Fruit fly (Drosophila melanogaster): Measurements from ENCODE around the gene CG32625.

Gene CG32625

DNA sequence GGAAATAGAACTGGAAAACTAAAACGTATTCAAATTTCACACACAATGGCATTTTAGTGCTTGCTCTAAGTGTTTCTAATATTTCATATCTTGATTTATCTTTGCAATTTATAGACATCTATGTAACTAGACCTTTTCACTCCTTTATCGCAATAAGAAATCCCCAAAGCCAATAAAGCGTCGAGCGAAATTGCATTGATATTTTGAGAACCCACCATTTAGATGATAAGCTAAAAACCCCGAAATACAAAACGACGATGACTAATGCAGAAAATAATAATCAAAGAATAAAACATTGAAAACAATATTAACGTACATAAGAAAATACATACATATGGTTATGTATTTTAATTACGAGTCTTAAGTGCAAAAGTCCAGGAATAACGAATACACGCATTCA, 21.9 kb upstream of the CG32625 start:
- TF ChIP-seq noc (tag; optimal IDR thresholded peaks at IDR 0.05) = no peak

DNA sequence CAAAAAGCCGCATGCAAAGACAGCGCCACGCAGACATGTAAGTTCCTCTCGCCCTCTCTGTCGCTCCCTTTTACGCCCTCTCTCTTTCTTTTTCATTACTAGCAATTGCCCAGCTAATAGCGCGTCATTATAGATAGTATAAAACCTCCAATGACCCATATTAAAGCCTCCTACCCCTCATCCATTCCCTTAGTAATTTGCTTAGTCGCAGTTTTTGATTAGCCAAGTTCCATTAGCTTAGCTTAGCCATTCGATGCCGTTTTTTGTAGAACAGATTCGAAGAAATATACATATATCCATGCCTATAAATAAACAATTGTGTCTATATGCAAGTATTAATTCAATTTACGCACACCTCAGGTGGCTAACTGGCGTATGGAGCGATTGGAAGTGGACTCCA, 14.1 kb upstream of the CG32625 start:
- no peak for TF ChIP-seq noc (tag; optimal IDR thresholded peaks at IDR 0.05)

DNA sequence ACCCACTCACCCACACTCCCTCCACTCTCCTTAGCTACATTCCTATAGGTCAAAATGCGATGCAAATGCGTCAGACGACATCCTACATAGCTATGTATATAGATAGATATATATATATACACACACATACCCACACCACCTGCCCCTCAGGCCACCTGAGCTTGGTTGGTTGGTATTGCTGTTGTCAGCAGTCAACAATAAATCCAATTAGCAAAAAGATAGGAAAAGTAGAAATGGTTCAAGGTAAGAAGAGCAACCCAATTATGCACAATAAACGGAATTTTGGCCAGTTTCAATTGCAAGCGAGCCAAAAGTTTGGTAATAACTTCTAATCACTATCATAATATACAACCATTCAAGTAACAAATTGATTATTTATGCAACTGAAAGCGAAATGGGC, 9.9 kb upstream of the CG32625 start:
- no peak for TF ChIP-seq noc (tag; optimal IDR thresholded peaks at IDR 0.05)

DNA sequence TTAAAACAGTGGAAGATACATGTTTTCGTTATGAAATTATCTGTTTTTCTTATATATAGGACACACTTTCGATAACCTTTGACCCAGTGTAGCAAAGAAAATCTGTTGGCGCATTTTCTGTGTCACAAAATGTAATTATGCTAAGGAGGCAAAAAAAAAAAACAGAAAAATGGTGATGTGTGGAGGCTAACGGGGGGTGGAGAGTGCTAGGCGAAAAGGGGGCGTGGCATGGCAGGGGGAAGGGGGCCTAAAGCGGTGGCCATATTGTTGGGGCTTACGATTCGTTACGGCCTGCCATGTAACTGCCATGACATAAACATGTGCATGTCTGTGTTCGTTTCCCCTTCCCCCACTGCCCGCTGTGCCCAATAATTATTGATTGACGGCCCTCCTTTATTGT, 8.6 kb upstream of the CG32625 start:
- no peak for TF ChIP-seq noc (tag; optimal IDR thresholded peaks at IDR 0.05)

DNA sequence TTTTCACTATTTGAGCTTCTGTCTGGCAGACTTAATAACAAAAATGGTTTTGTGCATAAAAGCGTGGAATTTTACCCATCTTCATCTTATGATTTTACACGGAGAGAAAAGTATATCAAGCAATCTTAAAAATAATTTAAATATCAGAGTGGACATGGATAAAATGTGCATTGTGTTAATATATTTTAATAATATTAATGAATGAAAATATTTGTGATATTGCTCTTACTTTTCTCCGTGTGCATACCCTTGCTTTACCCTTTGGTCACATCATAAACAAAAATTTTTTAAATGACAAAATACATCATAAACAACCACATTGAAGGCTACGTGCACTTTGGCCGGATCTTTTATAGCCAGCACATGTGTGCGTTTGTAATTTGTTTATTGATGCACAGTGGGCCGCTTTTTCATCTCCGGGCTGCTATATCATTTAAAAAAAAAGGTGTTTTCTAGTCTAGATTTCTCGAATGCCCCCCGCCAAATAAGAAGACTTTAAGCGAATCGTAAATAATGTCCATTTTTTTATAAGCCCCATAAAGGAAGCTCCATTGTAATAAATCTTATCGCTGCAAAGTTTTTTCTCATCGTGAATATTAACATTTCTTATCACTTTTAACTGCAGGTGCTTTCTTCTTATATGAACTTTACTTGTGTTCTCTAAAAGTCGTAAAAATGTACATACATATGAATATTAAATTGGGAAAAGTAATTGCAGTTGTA, 7.9 kb upstream of the CG32625 start:
- peak; percentile 48 for TF ChIP-seq noc (tag; optimal IDR thresholded peaks at IDR 0.05)

DNA sequence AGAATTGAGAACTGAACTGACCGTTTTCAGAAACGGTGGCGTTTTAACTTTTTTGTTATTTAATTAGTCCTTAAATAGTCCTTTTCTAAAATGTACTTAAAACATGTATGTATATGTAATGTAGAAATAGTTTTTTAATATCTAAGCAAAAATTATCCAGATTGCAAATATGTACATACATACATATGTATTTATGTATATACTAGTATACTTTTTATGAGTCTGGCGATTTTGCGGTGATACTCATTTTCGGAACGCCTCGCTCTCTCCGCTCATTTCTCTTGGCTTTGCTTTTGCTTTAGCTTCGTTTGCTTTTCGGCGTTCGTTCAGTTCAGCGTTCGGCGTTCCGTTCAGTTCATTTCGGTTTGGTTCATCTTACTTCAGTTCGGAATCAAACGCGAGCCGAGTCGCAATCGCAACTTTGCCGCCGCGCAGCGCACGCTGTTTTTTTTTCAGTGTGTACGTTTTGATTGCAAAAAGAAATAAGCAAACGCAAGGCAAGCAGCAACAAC, 5.8 kb upstream of the CG32625 start, which contains the start of gene rdgB:
rdgB (plus strand) TSS at position 381 of the 512 bp plus-strand sequence.
- peak; percentile 14 for TF ChIP-seq noc (tag; optimal IDR thresholded peaks at IDR 0.05)

DNA sequence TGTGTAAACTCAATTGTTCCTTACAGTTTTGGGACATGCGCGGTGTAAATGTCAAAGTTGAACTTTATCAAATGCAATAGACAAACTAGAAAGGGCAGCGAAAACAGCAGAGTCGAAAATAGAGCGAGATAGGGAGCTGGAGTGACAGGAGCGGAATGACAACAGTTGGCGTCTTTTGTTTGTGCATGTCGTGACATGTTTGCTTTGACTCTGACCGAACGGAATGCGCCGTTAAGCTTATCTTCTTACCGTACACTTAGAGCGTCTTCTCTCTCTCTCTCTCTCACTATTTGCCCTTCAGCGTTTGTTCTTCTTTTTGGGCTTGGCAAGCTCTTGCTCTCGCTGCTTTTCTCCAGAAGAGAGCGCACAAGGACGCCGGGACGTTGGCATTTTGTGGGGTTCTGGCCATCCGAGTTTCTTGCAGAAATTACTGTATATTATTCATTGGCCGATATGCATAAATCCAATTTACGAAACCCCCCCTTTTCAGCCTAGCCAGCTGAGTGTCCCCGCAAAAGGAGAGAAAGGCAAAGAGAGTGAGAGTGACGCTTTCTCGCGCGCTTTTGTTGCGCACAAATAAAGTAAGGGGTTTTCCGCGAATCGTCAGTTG, 5.2 kb upstream of the CG32625 start:
- TF ChIP-seq noc (tag; optimal IDR thresholded peaks at IDR 0.05) = no peak

DNA sequence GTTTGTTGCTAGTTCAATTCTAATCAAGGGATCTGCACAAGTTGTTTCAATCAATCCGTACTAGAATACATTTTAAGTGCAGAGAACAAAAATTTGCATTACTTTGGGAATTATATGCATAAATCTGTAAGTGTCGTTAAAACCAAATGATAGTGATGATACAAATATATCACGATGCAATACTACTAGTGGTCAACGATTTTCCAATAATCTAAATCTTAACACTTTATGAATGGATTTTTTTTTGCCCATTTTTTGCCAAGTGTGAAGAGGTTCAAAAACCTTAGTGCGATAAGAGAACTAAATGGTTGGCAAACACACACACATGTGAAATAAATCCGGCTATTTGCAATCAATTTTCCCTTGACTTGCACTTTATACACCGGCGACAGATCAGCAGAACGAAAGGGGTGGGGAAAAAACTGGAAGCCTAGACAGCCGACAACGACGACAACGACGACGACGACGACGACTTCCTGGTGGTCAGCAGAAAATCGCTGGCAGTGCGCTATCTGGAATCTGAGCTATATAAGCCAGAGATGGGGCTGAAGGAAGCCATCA, 2.4 kb upstream of the CG32625 start, which contains the start of gene Yp3:
Yp3 (plus strand) TSS at position 558 of the 561 bp plus-strand sequence.
- no peak for TF ChIP-seq noc (tag; optimal IDR thresholded peaks at IDR 0.05)

DNA sequence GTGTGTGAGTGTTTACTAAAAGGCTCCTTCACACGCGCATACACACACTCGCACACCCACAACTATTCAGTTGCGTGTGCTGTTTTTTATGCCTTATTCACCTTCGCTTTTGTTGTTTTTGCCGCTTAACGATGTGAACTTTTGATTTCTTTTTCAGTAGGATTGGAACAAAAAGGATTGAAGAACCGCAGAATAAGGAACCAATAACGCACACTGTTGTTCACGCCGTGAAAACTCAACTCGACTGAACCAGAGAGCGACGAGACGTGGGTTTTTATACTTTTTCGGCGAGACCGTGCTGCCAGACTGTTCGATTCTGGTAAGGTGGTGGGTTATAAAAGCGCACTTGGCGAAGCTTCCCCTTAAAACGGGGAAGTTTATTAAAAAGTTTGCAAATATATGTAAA, 1.5 kb downstream of the CG32625 start, which contains the start of gene Pdcd4:
Pdcd4 (minus strand) TSS at position 255 of the 406 bp plus-strand sequence.
- no peak for TF ChIP-seq noc (tag; optimal IDR thresholded peaks at IDR 0.05)

DNA sequence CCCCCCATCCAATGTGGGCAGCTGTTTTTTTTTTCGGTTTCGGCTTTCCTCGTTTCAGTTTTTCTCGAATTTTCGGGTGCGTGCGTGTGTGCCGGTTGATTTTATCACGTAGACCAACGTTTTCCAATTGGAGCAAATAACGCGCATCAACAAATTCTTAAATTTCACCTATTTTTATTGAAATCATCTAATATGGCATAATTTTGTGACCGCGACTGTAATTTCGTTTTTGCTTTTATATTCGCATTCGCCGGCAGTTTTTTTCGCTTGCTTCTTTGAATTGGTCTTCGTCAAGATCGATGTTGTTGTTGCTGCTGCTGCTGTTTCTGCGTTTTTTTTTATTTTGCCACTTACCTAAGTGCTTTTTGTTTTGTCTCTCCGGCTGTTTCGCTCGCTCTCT, 2.1 kb downstream of the CG32625 start:
- no peak for TF ChIP-seq noc (tag; optimal IDR thresholded peaks at IDR 0.05)

DNA sequence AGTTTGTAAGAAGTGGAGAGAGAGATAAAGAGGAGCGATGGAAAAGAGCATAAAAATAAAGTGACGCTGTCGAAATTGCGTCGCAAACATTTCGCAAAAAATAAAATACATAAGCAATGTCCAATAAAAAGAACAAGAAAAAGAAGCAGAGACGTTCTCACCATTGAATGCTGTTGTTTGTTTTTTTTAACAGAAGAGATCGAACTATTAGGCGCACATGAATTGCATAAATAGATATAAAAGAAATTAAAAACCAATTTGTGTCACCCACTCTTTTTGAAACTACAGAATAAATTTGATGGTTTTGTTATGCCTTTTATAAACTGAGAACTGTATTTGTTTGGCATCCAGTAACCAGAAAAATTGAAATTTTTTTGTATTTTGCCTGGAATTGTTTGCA, 2.9 kb downstream of the CG32625 start:
- TF ChIP-seq noc (tag; optimal IDR thresholded peaks at IDR 0.05) = no peak

DNA sequence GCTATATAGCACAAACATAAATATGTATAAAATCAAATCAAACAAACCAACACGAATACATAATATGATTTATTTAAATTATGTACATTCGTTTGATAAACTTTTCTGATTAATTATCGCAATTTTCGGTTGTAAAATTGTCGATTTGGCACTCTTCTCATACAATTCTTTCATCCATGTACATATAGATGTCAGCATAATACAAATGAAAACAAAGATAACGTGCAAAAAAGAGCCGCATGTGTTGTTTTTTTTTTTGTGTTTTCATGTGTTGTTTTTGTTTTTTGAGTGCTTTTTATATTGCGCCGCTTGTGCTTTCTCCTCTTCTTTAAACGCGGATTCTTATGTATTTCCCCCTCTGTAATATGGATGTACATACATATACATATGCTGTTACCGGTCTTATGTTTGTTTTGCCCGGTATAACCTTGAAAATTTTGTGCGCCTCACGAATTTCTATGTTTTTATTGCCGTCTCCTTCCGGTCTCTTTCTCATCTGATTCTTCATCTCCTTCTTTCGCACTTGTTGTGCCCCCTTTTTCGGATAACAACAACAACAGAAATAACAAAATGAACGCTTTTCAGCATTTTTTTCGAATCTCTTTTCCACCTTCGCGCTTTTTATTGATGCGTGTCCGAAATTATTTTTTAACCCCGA, 3.4 kb downstream of the CG32625 start:
- TF ChIP-seq noc (tag; optimal IDR thresholded peaks at IDR 0.05) = no peak

DNA sequence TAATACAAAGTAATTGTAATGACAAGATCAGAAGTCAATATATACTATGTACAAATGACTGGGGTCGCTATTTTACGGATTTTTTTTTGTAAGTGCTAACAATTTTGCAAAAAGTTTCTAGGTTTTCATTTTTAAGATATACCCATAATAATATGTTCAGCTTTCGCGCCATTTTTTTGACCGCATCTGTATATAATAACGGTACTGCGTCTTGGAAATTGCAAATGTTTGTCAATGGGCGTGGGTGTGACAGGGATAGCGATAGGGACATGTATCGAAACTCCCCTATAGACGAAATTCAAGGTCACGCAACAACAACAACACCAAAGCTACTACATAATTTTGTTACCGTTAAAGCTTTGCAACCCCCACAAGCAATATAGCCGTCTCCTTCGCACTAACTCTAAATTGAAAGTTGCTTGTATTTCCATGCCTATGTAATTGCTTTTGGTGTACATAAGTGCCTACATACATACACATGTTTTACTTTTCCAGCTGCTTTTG, 4.0 kb downstream of the CG32625 start:
- TF ChIP-seq noc (tag; optimal IDR thresholded peaks at IDR 0.05) = no peak

DNA sequence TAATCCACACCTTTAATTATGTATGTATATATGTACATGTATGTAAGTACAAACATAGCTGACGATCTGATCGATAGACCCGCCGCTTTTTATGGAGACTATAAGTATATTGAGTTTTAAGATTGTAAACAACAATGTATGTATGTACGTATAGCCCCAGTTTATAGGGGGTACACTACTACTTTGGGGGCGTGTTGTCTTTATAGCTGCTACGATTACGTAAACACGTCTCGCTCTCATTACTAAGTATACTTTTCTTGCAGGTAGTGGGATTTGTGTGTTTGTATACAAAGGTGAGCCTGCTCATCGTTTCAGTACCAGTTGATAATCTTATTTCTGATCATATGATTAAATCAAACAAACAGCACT, 6.8 kb downstream of the CG32625 start:
- no peak for TF ChIP-seq noc (tag; optimal IDR thresholded peaks at IDR 0.05)

DNA sequence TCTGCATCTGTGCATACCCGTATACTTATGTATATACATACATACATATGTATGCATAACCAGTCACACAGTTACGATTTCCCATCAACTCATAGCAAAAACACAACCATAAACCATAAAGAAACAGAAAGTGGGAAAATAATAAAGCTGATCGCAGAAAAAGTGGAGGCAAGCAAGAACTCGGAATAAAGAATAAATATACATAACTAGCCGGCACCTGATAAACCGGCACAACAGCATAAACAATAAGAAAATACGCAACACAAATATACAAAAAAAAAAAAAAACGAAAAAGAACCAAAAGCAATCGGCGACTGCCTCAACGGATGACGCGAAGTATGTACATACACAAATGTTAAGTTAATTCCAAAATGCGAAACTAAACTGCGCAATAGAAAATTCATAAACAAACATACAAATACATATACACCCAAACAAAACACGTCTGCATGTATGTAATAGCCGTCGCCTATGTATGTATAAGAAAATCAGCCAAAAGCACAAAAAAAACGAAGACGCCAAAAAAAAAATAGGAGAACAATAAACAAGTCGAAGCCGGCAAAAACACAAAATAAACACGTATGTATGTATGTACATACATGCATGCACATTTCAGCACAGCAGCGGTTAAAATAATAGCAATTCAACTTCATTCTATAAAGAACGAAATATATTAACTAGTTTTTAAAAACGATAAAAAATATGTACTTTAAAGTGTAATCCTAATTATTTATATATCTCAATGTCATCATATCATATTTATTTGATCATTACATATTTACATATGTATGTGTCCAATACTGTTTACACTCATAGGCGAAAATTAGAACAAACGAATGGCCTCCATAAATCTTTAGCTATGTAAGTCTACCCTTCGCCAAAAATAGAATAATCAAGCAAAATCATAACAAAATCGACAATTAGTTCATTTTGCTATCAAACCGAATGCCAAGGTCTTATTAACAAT, 7.4 kb downstream of the CG32625 start:
- TF ChIP-seq noc (tag; optimal IDR thresholded peaks at IDR 0.05) = peak; percentile 82
